In the genomic region with DNA sequence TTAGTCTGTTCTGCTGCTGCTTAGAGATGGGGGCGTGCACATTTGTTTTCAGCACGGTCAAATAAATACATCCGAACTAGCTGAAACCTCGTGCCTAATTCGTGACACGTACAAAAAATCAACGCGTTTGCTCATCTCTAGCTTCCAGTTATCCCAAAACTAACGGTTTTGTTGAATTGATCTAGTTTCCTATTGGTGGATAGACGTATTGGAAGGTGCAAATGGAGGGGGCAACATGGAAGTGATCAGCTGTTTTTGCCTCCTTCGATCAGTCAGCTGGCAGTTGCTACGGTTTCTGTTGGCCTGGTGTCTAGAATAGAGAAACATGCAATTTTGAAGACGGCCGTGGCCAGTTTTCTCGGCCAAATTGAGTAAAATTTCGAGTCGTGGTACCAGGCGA, we compare ENCODE assay signal across 1 fruit fly cellular context.
TF ChIP-seq lines count a peak whose summit lies in the region.

No protein-coding gene starts in this region.

TF ChIP-seq in whole organism, embryonic, 481 proteins besides CTCF, POLR2A, EP300 and RAD21 (continued from another document and continues in another):
- TF ChIP-seq CG6683 (GFP tag; optimal IDR thresholded peaks at IDR 0.05; lab: Kevin White, UChicago), result no peak
- peak; percentile 73 for TF ChIP-seq CG13894 (tag; optimal IDR thresholded peaks at IDR 0.05; lab: Kevin White, UChicago)
- peak; percentile 44 for TF ChIP-seq Dek (tag; optimal IDR thresholded peaks at IDR 0.05; lab: Kevin White, UChicago)
- peak; percentile 82 for TF ChIP-seq HLH4C (GFP tag; IDR thresholded peaks at IDR 0.05; lab: Robert Waterston, UW; ENCODE audit: partially characterized antibody)
- TF ChIP-seq Max (GFP tag; optimal IDR thresholded peaks at IDR 0.05; lab: Kevin White, UChicago), result no peak
- no peak for TF ChIP-seq MESR4 (GFP tag; optimal IDR thresholded peaks at IDR 0.05; lab: Kevin White, UChicago)
- no peak for TF ChIP-seq Aef1 (GFP tag; IDR thresholded peaks at IDR 0.05; lab: Robert Waterston, UW)
- TF ChIP-seq eve (GFP tag; optimal IDR thresholded peaks at IDR 0.05; lab: Kevin White, UChicago), result no peak
- peak; percentile 34 for TF ChIP-seq Meics (GFP tag; optimal IDR thresholded peaks at IDR 0.05; lab: Kevin White, UChicago)
- peak; percentile 5 for TF ChIP-seq vfl (GFP tag; optimal IDR thresholded peaks at IDR 0.05; lab: Kevin White, UChicago)
- TF ChIP-seq CG10959 (GFP tag; IDR thresholded peaks at IDR 0.05; lab: Robert Waterston, UW), result no peak
- no peak for TF ChIP-seq hkb (optimal IDR thresholded peaks at IDR 0.05; lab: Kevin White, UChicago)
- 0 out of 2 replicates have a peak, but pooled peaks have one; percentile 36 for TF ChIP-seq hkb (GFP tag; IDR thresholded peaks at IDR 0.05; lab: Robert Waterston, UW)
- TF ChIP-seq Blimp-1 (GFP tag; optimal IDR thresholded peaks at IDR 0.05; lab: Kevin White, UChicago), result peak; percentile 22
- TF ChIP-seq odd (GFP tag; optimal IDR thresholded peaks at IDR 0.05; lab: Kevin White, UChicago), result no peak
- no peak for TF ChIP-seq Ets97D (GFP tag; optimal IDR thresholded peaks at IDR 0.05; lab: Kevin White, UChicago)
- TF ChIP-seq CG43689 (GFP tag; IDR thresholded peaks at IDR 0.05; lab: Robert Waterston, UW), result no peak
- peak; percentile 39 for TF ChIP-seq CG17385 (GFP tag; optimal IDR thresholded peaks at IDR 0.05; lab: Kevin White, UChicago)
- TF ChIP-seq Sry-δ (GFP tag; optimal IDR thresholded peaks at IDR 0.05; lab: Kevin White, UChicago), result peak; percentile 86
- peak; percentile 26; the same call in 1 of the 3 replicates for TF ChIP-seq CG11456 (GFP tag; IDR thresholded peaks at IDR 0.05; lab: Robert Waterston, UW)
- TF ChIP-seq Sox102F (GFP tag; optimal IDR thresholded peaks at IDR 0.05; lab: Kevin White, UChicago), result no peak
- TF ChIP-seq CG9215 (GFP tag; IDR thresholded peaks at IDR 0.05; lab: Robert Waterston, UW), result no peak
- no peak for TF ChIP-seq cad (GFP tag; optimal IDR thresholded peaks at IDR 0.05; lab: Kevin White, UChicago)
- TF ChIP-seq CrebB (tag; optimal IDR thresholded peaks at IDR 0.05; lab: Kevin White, UChicago), result no peak
- TF ChIP-seq sna (GFP tag; IDR thresholded peaks at IDR 0.05; lab: Robert Waterston, UW; ENCODE audit: partially characterized antibody), result peak; percentile 96
- TF ChIP-seq nerfin-2 (GFP tag; IDR thresholded peaks at IDR 0.05; lab: Robert Waterston, UW; ENCODE audit: partially characterized antibody), result peak; percentile 81
- peak; percentile 47; the same call in 2 of the 4 replicates for TF ChIP-seq Gug (GFP tag; IDR thresholded peaks at IDR 0.05; lab: Robert Waterston, UW)
- peak in 1 of 2 experiments; percentile 77 for TF ChIP-seq insv (GFP tag; optimal IDR thresholded peaks at IDR 0.05; lab: Kevin White, UChicago)
- no peak for TF ChIP-seq crc (GFP tag; optimal IDR thresholded peaks at IDR 0.05; lab: Kevin White, UChicago)
- TF ChIP-seq CG13123 (GFP tag; optimal IDR thresholded peaks at IDR 0.05; lab: Kevin White, UChicago), result no peak
- peak; percentile 37 for TF ChIP-seq Antp (GFP tag; optimal IDR thresholded peaks at IDR 0.05; lab: Kevin White, UChicago)
- TF ChIP-seq CG4707 (GFP tag; optimal IDR thresholded peaks at IDR 0.05; lab: Kevin White, UChicago), result no peak
- no peak for TF ChIP-seq E2f1 (GFP tag; IDR thresholded peaks at IDR 0.05; lab: Robert Waterston, UW)
- no peak for TF ChIP-seq grn (GFP tag; optimal IDR thresholded peaks at IDR 0.05; lab: Kevin White, UChicago)
- TF ChIP-seq disco-r (GFP tag; optimal IDR thresholded peaks at IDR 0.05; lab: Kevin White, UChicago), result no peak
- TF ChIP-seq Bgb (GFP tag; IDR thresholded peaks at IDR 0.05; lab: Robert Waterston, UW; ENCODE audit: partially characterized antibody), result peak; percentile 91
- no peak for TF ChIP-seq yki (optimal IDR thresholded peaks at IDR 0.05; lab: Kevin White, UChicago)
- TF ChIP-seq NC2β (GFP tag; optimal IDR thresholded peaks at IDR 0.05; lab: Kevin White, UChicago), result peak; percentile 0
- peak; percentile 30 for TF ChIP-seq eyg (GFP tag; optimal IDR thresholded peaks at IDR 0.05; lab: Kevin White, UChicago)
- no peak for TF ChIP-seq CG16779 (GFP tag; IDR thresholded peaks at IDR 0.05; lab: Robert Waterston, UW)
- no peak for TF ChIP-seq CG10979 (tag; optimal IDR thresholded peaks at IDR 0.05; lab: Kevin White, UChicago)
- no peak for TF ChIP-seq CG7372 (GFP tag; IDR thresholded peaks at IDR 0.05; lab: Robert Waterston, UW)
- TF ChIP-seq Hr3 (GFP tag; optimal IDR thresholded peaks at IDR 0.05; lab: Kevin White, UChicago), result peak; percentile 16
- no peak for TF ChIP-seq CG3163 (GFP tag; optimal IDR thresholded peaks at IDR 0.05; lab: Kevin White, UChicago)
- peak; percentile 97 for TF ChIP-seq Nf-YC (tag; optimal IDR thresholded peaks at IDR 0.05; lab: Kevin White, UChicago)
- no peak for TF ChIP-seq prd (optimal IDR thresholded peaks at IDR 0.05; lab: Kevin White, UChicago)
- peak; percentile 45; the same call in 1 of the 3 replicates for TF ChIP-seq prd (GFP tag; IDR thresholded peaks at IDR 0.05; lab: Robert Waterston, UW)
- peak; percentile 24 for TF ChIP-seq PHDP (tag; optimal IDR thresholded peaks at IDR 0.05; lab: Kevin White, UChicago)
- no peak for TF ChIP-seq scrt (GFP tag; optimal IDR thresholded peaks at IDR 0.05; lab: Kevin White, UChicago)
- no peak for TF ChIP-seq C15 (GFP tag; IDR thresholded peaks at IDR 0.05; lab: Robert Waterston, UW)
- TF ChIP-seq Xbp1 (GFP tag; optimal IDR thresholded peaks at IDR 0.05; lab: Kevin White, UChicago), result peak; percentile 33
- TF ChIP-seq ems (GFP tag; optimal IDR thresholded peaks at IDR 0.05; lab: Kevin White, UChicago), result peak; percentile 29
- no peak for TF ChIP-seq Dp (GFP tag; optimal IDR thresholded peaks at IDR 0.05; lab: Kevin White, UChicago)
- peak; percentile 63 for TF ChIP-seq NFAT (GFP tag; IDR thresholded peaks at IDR 0.05; lab: Robert Waterston, UW)
- no peak for TF ChIP-seq gt (GFP tag; IDR thresholded peaks at IDR 0.05; lab: Robert Waterston, UW)
- TF ChIP-seq CG5245 (GFP tag; optimal IDR thresholded peaks at IDR 0.05; lab: Kevin White, UChicago), result no peak
- peak; percentile 12 for TF ChIP-seq ind (GFP tag; optimal IDR thresholded peaks at IDR 0.05; lab: Kevin White, UChicago)
- TF ChIP-seq run (tag; optimal IDR thresholded peaks at IDR 0.05; lab: Kevin White, UChicago), result no peak
- TF ChIP-seq CG7556 (GFP tag; optimal IDR thresholded peaks at IDR 0.05; lab: Kevin White, UChicago), result peak; percentile 42
- no peak for TF ChIP-seq CG3838 (GFP tag; optimal IDR thresholded peaks at IDR 0.05; lab: Kevin White, UChicago)
- peak; percentile 31 for TF ChIP-seq CG12155 (GFP tag; optimal IDR thresholded peaks at IDR 0.05; lab: Kevin White, UChicago)
- no peak for TF ChIP-seq Poxn (GFP tag; IDR thresholded peaks at IDR 0.05; lab: Robert Waterston, UW)
- TF ChIP-seq Atf3 (GFP tag; optimal IDR thresholded peaks at IDR 0.05; lab: Kevin White, UChicago), result no peak
- TF ChIP-seq CG15073 (GFP tag; optimal IDR thresholded peaks at IDR 0.05; lab: Kevin White, UChicago), result no peak
- peak; percentile 14 for TF ChIP-seq CG2875 (GFP tag; optimal IDR thresholded peaks at IDR 0.05; lab: Kevin White, UChicago)
- TF ChIP-seq CG2202 (tag; optimal IDR thresholded peaks at IDR 0.05; lab: Kevin White, UChicago), result no peak
- TF ChIP-seq kni (GFP tag; optimal IDR thresholded peaks at IDR 0.05; lab: Kevin White, UChicago), result peak; percentile 99
- peak; percentile 2 for TF ChIP-seq Ssrp (tag; optimal IDR thresholded peaks at IDR 0.05; lab: Kevin White, UChicago)
- peak; percentile 36 for TF ChIP-seq Fer1 (GFP tag; optimal IDR thresholded peaks at IDR 0.05; lab: Kevin White, UChicago)
- peak; percentile 83 for TF ChIP-seq CG42726 (GFP tag; IDR thresholded peaks at IDR 0.05; lab: Robert Waterston, UW; ENCODE audit: partially characterized antibody)
- no peak for TF ChIP-seq sima (GFP tag; optimal IDR thresholded peaks at IDR 0.05; lab: Kevin White, UChicago)
- TF ChIP-seq dimm (GFP tag; IDR thresholded peaks at IDR 0.05; lab: Robert Waterston, UW), result no peak
- no peak for TF ChIP-seq CG15696 (tag; optimal IDR thresholded peaks at IDR 0.05; lab: Kevin White, UChicago)
- no peak for TF ChIP-seq cas (GFP tag; IDR thresholded peaks at IDR 0.05; lab: Robert Waterston, UW)
- TF ChIP-seq org-1 (GFP tag; optimal IDR thresholded peaks at IDR 0.05; lab: Kevin White, UChicago), result no peak
- TF ChIP-seq Sry-β (GFP tag; optimal IDR thresholded peaks at IDR 0.05; lab: Kevin White, UChicago), result peak; percentile 8
- peak; percentile 10 to 32 for TF ChIP-seq Hr51 (GFP tag; optimal IDR thresholded peaks at IDR 0.05; lab: Kevin White, UChicago)
- peak; percentile 1 for TF ChIP-seq en (GFP tag; optimal IDR thresholded peaks at IDR 0.05; lab: Kevin White, UChicago)
- TF ChIP-seq Nf-YB (GFP tag; optimal IDR thresholded peaks at IDR 0.05; lab: Kevin White, UChicago), result peak; percentile 97
- peak; percentile 88 for TF ChIP-seq CG2129 (GFP tag; IDR thresholded peaks at IDR 0.05; lab: Robert Waterston, UW; ENCODE audit: partially characterized antibody)
- TF ChIP-seq CG8281 (tag; optimal IDR thresholded peaks at IDR 0.05; lab: Kevin White, UChicago), result no peak
- TF ChIP-seq sens (GFP tag; lab: Kevin White, UChicago), result peak; percentile 87
- TF ChIP-seq CG7987 (GFP tag; optimal IDR thresholded peaks at IDR 0.05; lab: Kevin White, UChicago), result no peak
- peak; percentile 14 for TF ChIP-seq CG7928 (GFP tag; optimal IDR thresholded peaks at IDR 0.05; lab: Kevin White, UChicago)
- TF ChIP-seq CG30403 (GFP tag; optimal IDR thresholded peaks at IDR 0.05; lab: Kevin White, UChicago), result peak; percentile 56
- TF ChIP-seq hb (GFP tag; IDR thresholded peaks at IDR 0.05; lab: Robert Waterston, UW; ENCODE audit: partially characterized antibody), result peak; percentile 84
- no peak for TF ChIP-seq dati (GFP tag; IDR thresholded peaks at IDR 0.05; lab: Robert Waterston, UW)
- no peak for TF ChIP-seq kay (GFP tag; optimal IDR thresholded peaks at IDR 0.05; lab: Kevin White, UChicago)
- TF ChIP-seq CG14441 (GFP tag; IDR thresholded peaks at IDR 0.05; lab: Robert Waterston, UW), result no peak
- no peak for TF ChIP-seq lbe (GFP tag; optimal IDR thresholded peaks at IDR 0.05; lab: Kevin White, UChicago)
- TF ChIP-seq jing (GFP tag; optimal IDR thresholded peaks at IDR 0.05; lab: Kevin White, UChicago), result no peak
- TF ChIP-seq CG9609 (GFP tag; optimal IDR thresholded peaks at IDR 0.05; lab: Kevin White, UChicago), result no peak
- no peak for TF ChIP-seq tup (GFP tag; optimal IDR thresholded peaks at IDR 0.05; lab: Kevin White, UChicago)
- peak; percentile 49; the same call in 1 of the 2 replicates for TF ChIP-seq MBD-R2 (GFP tag; IDR thresholded peaks at IDR 0.05; lab: Robert Waterston, UW)
- peak; percentile 46; the same call in 1 of the 2 replicates for TF ChIP-seq vvl (GFP tag; IDR thresholded peaks at IDR 0.05; lab: Robert Waterston, UW)
- no peak for TF ChIP-seq tgo (GFP tag; IDR thresholded peaks at IDR 0.05; lab: Robert Waterston, UW)
- TF ChIP-seq Rx (GFP tag; IDR thresholded peaks at IDR 0.05; lab: Robert Waterston, UW), result no peak
- TF ChIP-seq schlank (tag; optimal IDR thresholded peaks at IDR 0.05; lab: Kevin White, UChicago), result no peak
- peak; percentile 88 for TF ChIP-seq unc-4 (GFP tag; IDR thresholded peaks at IDR 0.05; lab: Robert Waterston, UW; ENCODE audit: partially characterized antibody)
- TF ChIP-seq Hr39 (optimal IDR thresholded peaks at IDR 0.05; lab: Kevin White, UChicago), result no peak
- no peak for TF ChIP-seq CG10267 (tag; optimal IDR thresholded peaks at IDR 0.05; lab: Kevin White, UChicago)
- peak; percentile 33; the same call in 1 of the 2 replicates for TF ChIP-seq gsb (GFP tag; IDR thresholded peaks at IDR 0.05; lab: Robert Waterston, UW)
- TF ChIP-seq Trl (optimal IDR thresholded peaks at IDR 0.05; lab: Kevin White, UChicago), result no peak
- peak; percentile 29 for TF ChIP-seq Trl (GFP tag; optimal IDR thresholded peaks at IDR 0.05; lab: Kevin White, UChicago)
- TF ChIP-seq H15 (GFP tag; IDR thresholded peaks at IDR 0.05; lab: Robert Waterston, UW), result no peak
- no peak for TF ChIP-seq ase (GFP tag; IDR thresholded peaks at IDR 0.05; lab: Robert Waterston, UW)
- no peak for TF ChIP-seq Hmx (GFP tag; optimal IDR thresholded peaks at IDR 0.05; lab: Kevin White, UChicago)
- peak; percentile 24 for TF ChIP-seq CG7839 (tag; optimal IDR thresholded peaks at IDR 0.05; lab: Kevin White, UChicago)
- TF ChIP-seq unpg (GFP tag; optimal IDR thresholded peaks at IDR 0.05; lab: Kevin White, UChicago), result peak; percentile 27
- TF ChIP-seq repo (GFP tag; optimal IDR thresholded peaks at IDR 0.05; lab: Kevin White, UChicago), result peak; percentile 29
- TF ChIP-seq GATAe (GFP tag; conservative IDR thresholded peaks at IDR 0.05; lab: Robert Waterston, UW), result no peak
- TF ChIP-seq Dll (GFP tag; IDR thresholded peaks at IDR 0.05; lab: Robert Waterston, UW; ENCODE audit: partially characterized antibody), result peak; percentile 97
- no peak for TF ChIP-seq Tbp (GFP tag; optimal IDR thresholded peaks at IDR 0.05; lab: Kevin White, UChicago)
- peak; percentile 76 for TF ChIP-seq CG7963 (GFP tag; IDR thresholded peaks at IDR 0.05; lab: Robert Waterston, UW; ENCODE audit: partially characterized antibody)
- TF ChIP-seq CG9797 (GFP tag; optimal IDR thresholded peaks at IDR 0.05; lab: Kevin White, UChicago), result peak; percentile 10
- TF ChIP-seq CG5180 (GFP tag; optimal IDR thresholded peaks at IDR 0.05; lab: Kevin White, UChicago), result no peak
- no peak for TF ChIP-seq Camta (GFP tag; optimal IDR thresholded peaks at IDR 0.05; lab: Kevin White, UChicago)
- no peak for TF ChIP-seq ewg (GFP tag; optimal IDR thresholded peaks at IDR 0.05; lab: Kevin White, UChicago)
- no peak for TF ChIP-seq CG8388 (GFP tag; optimal IDR thresholded peaks at IDR 0.05; lab: Kevin White, UChicago)
- TF ChIP-seq mld (GFP tag; IDR thresholded peaks at IDR 0.05; lab: Robert Waterston, UW; ENCODE audit: partially characterized antibody), result peak; percentile 89
- no peak for TF ChIP-seq cato (GFP tag; optimal IDR thresholded peaks at IDR 0.05; lab: Kevin White, UChicago; ENCODE audit: borderline replicate concordance)
- no peak for TF ChIP-seq pum (GFP tag; optimal IDR thresholded peaks at IDR 0.05; lab: Kevin White, UChicago)
- TF ChIP-seq CG15514 (GFP tag; optimal IDR thresholded peaks at IDR 0.05; lab: Kevin White, UChicago), result peak; percentile 44
- no peak for TF ChIP-seq Neu2 (GFP tag; optimal IDR thresholded peaks at IDR 0.05; lab: Kevin White, UChicago; ENCODE audit: borderline replicate concordance)
- no peak for TF ChIP-seq Dip3 (GFP tag; optimal IDR thresholded peaks at IDR 0.05; lab: Kevin White, UChicago)
- TF ChIP-seq cg (GFP tag; optimal IDR thresholded peaks at IDR 0.05; lab: Kevin White, UChicago), result no peak
- peak; percentile 95 for TF ChIP-seq Elba2 (GFP tag; optimal IDR thresholded peaks at IDR 0.05; lab: Kevin White, UChicago)
- TF ChIP-seq NK7.1 (GFP tag; optimal IDR thresholded peaks at IDR 0.05; lab: Kevin White, UChicago), result no peak
- no peak for TF ChIP-seq Ada2b (GFP tag; IDR thresholded peaks at IDR 0.05; lab: Robert Waterston, UW)
